Worm (Caenorhabditis elegans) whole organism, midembryonic: Measurements from ENCODE around the gene sip-1.

Source experiments
- T22C8.4 ChIP-seq: fragments of 200-800 bp; sonication (Bioruptor generic); IDR thresholded peaks from 2 replicates; pipeline ENCODE4 v1.3.6; 2022; ENCODE audit warnings: missing genetic modification characterization, missing compliant biosample characterization
- cog-1 ChIP-seq: sonication (generic microtip); optimal IDR thresholded peaks from 2 replicates; lab custom pipeline; 2016; ENCODE audit warnings: missing genetic modification characterization, missing compliant biosample characterization
- med-1 ChIP-seq: sonication (generic microtip); optimal IDR thresholded peaks from 2 replicates; lab custom pipeline; 2017; ENCODE audit warnings: missing genetic modification characterization, mild to moderate bottlenecking, missing compliant biosample characterization, antibody characterized with exemption, missing genetic modification reagents; ENCODE audit not compliant: insufficient read depth
- ztf-23 ChIP-seq: fragments of 200-800 bp; sonication (Bioruptor generic); IDR thresholded peaks from 2 replicates; pipeline ENCODE4 v1.3.6; 2022; ENCODE audit warnings: missing genetic modification reagents, missing genetic modification characterization, missing compliant biosample characterization

- no peak for TF ChIP-seq T22C8.4 (GFP tag; lab: Robert Waterston, UW)
- no peak for TF ChIP-seq ztf-23
- TF ChIP-seq med-1 (GFP tag; lab: Kevin White, UChicago), result no peak
- no peak for TF ChIP-seq cog-1 (tag; lab: Kevin White, UChicago)
These were observed 2.8 kb downstream of the sip-1 start, which contains the start of gene rab-33 for ce11 chrIII:10503753-10504152.
